Worm (Caenorhabditis elegans) whole organism, late embryonic: ENCODE data around the gene Y57G11C.31.

Experiments
- ama-1 ChIP-seq: fragments of 150-350 bp; optimal IDR thresholded peaks from 2 replicates; lab custom pipeline; 2014
- dve-1 ChIP-seq: sonication (generic microtip); optimal IDR thresholded peaks from 2 replicates; lab custom pipeline; 2017; ENCODE audit warnings: antibody characterized with exemption, mild to moderate bottlenecking, missing genetic modification characterization, missing compliant biosample characterization
- lin-11 ChIP-seq: fragments of 200-800 bp; sonication (Bioruptor generic); optimal IDR thresholded peaks from 2 replicates; lab custom pipeline; 2018; ENCODE audit warnings: mild to moderate bottlenecking, missing genetic modification characterization, missing compliant biosample characterization
- pros-1 ChIP-seq: fragments of 150-350 bp; optimal IDR thresholded peaks from 2 replicates; lab custom pipeline; 2014; ENCODE audit warnings: missing biosample characterization, missing genetic modification reagents, missing genetic modification characterization
- rnt-1 ChIP-seq: sonication (generic microtip); optimal IDR thresholded peaks from 2 replicates; lab custom pipeline; 2016; ENCODE audit warnings: missing genetic modification characterization, missing compliant biosample characterization
- sox-4 ChIP-seq: sonication (generic microtip); optimal IDR thresholded peaks from 2 replicates; lab custom pipeline; 2017; ENCODE audit warnings: mild to moderate bottlenecking, missing genetic modification characterization, inconsistent platforms, missing compliant biosample characterization
- unc-55 ChIP-seq: sonication (generic microtip); optimal IDR thresholded peaks from 2 replicates; lab custom pipeline; 2017; ENCODE audit warnings: missing biosample characterization, missing genetic modification reagents, missing genetic modification characterization

DNA sequence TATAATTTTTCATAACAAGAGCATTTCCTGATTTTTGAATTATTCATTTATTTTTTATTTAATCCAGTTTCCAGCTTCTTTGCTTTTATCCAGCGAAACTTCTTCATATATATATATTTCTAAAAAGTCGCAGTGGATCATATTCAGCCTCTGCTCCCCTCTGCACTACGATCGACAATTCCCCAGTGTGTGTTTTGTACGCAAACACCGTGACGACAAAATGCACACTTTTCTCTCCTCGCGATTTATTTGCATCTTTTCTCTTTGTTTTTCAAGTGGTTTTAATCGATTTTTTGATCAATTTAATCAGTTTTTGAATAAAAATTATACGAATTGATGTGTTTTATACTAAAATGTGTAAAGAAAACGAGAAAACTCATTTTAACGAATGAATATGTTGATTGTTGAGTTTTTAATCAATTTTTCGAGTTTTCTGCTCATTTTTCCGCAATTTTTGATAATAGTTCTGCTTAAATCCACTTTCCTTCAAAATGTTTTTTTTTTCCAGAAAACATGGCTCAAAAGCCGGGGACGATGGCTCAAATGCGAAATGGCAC is 20.5 kb upstream of the Y57G11C.31 start, which contains the start of gene Y57G11C.33:
- no peak for TF ChIP-seq lin-11 (tag; lab: Kevin White, UChicago)
- no peak for TF ChIP-seq dve-1 (tag; lab: Kevin White, UChicago)
- no peak for TF ChIP-seq rnt-1 (tag; lab: Kevin White, UChicago)
- no peak for TF ChIP-seq sox-4 (tag; lab: Kevin White, UChicago)
- no peak for TF ChIP-seq unc-55
- no peak for TF ChIP-seq ama-1 (lab: Kevin White, UChicago)
- no peak for TF ChIP-seq pros-1 (tag; lab: Kevin White, UChicago)
